Fruit fly (Drosophila melanogaster): ENCODE measurements around the gene spri.

- TF ChIP-seq nmo (GFP tag; optimal IDR thresholded peaks at IDR 0.05) (no peak), Six4 (GFP tag; optimal IDR thresholded peaks at IDR 0.05) (no peak)
Observed at dm6 chrX:10546631-10547030, 38.6 kb downstream of the spri start.

All from whole organism, embryonic.